Fruit fly (Drosophila melanogaster): ENCODE data around the gene sky.

The sky gene

DNA sequence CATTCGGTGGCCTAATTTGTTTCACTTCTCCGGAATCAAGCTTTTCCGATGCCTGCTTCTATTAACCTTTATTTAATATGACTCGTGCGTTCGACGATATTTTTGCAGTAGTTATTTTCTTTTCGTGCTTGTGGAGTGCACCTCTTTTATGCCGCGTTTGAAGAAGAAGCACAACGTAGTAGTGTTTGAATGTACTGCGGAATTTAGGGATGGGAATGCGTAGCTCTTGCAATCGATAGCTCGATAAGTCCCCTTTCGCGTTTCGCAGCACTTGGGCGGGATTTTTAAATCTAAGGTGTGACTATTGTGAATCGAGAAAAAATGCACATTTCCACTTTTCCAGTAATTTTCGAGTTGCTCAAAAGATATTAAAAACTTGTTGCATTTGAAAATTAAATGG, at the start of gene sky, which contains the start of gene CG43739:
Gene sky, minus strand, starts transcription at position 199 of the 400 bp plus-strand sequence.
Gene CG43739, minus strand, starts transcription at position 199 of the 400 bp plus-strand sequence.
- TF ChIP-seq psq (GFP tag; optimal IDR thresholded peaks at IDR 0.05) = no peak
- TF ChIP-seq pan (optimal IDR thresholded peaks at IDR 0.05) = no peak
- TF ChIP-seq Hnf4 (GFP tag; optimal IDR thresholded peaks at IDR 0.05) = peak; percentile 59
- TF ChIP-seq h (GFP tag; optimal IDR thresholded peaks at IDR 0.05) = peak; percentile 40
- TF ChIP-seq ey (GFP tag; optimal IDR thresholded peaks at IDR 0.05) = peak; percentile 3
- TF ChIP-seq rgr (GFP tag; optimal IDR thresholded peaks at IDR 0.05) = no peak
- peak; percentile 74 for TF ChIP-seq Hr83 (GFP tag; optimal IDR thresholded peaks at IDR 0.05; ENCODE audit: poor library complexity, severe bottlenecking)
- no peak for TF ChIP-seq OdsH (GFP tag; optimal IDR thresholded peaks at IDR 0.05)
- no peak for TF ChIP-seq lola (GFP tag; optimal IDR thresholded peaks at IDR 0.05)
- TF ChIP-seq Myc (optimal IDR thresholded peaks at IDR 0.05) = peak; percentile 18
- TF ChIP-seq CG32264 (GFP tag; optimal IDR thresholded peaks at IDR 0.05) = no peak
- TF ChIP-seq HLH106 (tag; optimal IDR thresholded peaks at IDR 0.05) = no peak
- peak in 1 of 2 experiments; percentile 32 for TF ChIP-seq foxo (GFP tag; optimal IDR thresholded peaks at IDR 0.05)
- TF ChIP-seq Dif (GFP tag; optimal IDR thresholded peaks at IDR 0.05; ENCODE audit: partially characterized antibody) = no peak
- TF ChIP-seq br (GFP tag; optimal IDR thresholded peaks at IDR 0.05) = peak; percentile 4
- no peak for TF ChIP-seq Rel (GFP tag; optimal IDR thresholded peaks at IDR 0.05)
- TF ChIP-seq Rel (tag; optimal IDR thresholded peaks at IDR 0.05) = no peak
- TF ChIP-seq sv (GFP tag; optimal IDR thresholded peaks at IDR 0.05) = no peak
- no peak for TF ChIP-seq Abd-B (GFP tag; optimal IDR thresholded peaks at IDR 0.05)

dm6 chr2L:20965001-20965400, 46.3 kb upstream of the sky start:
- TF ChIP-seq dmrt93B (GFP tag; optimal IDR thresholded peaks at IDR 0.05) = no peak
- no peak for TF ChIP-seq CG9705 (GFP tag; optimal IDR thresholded peaks at IDR 0.05)
- no peak for TF ChIP-seq Dif (GFP tag; optimal IDR thresholded peaks at IDR 0.05; ENCODE audit: partially characterized antibody)
- TF ChIP-seq lola (GFP tag; optimal IDR thresholded peaks at IDR 0.05) = no peak
- TF ChIP-seq pan (optimal IDR thresholded peaks at IDR 0.05) = no peak
- no peak for TF ChIP-seq OdsH (GFP tag; optimal IDR thresholded peaks at IDR 0.05)
- no peak for TF ChIP-seq Mio (GFP tag; optimal IDR thresholded peaks at IDR 0.05)
- TF ChIP-seq Myc (optimal IDR thresholded peaks at IDR 0.05) = no peak
- no peak for TF ChIP-seq HLH106 (tag; optimal IDR thresholded peaks at IDR 0.05)
- TF ChIP-seq sv (GFP tag; optimal IDR thresholded peaks at IDR 0.05) = no peak
- no peak for TF ChIP-seq Hnf4 (GFP tag; optimal IDR thresholded peaks at IDR 0.05)
- no peak for TF ChIP-seq Rel (GFP tag; optimal IDR thresholded peaks at IDR 0.05)
- TF ChIP-seq Rel (tag; optimal IDR thresholded peaks at IDR 0.05) = no peak

DNA sequence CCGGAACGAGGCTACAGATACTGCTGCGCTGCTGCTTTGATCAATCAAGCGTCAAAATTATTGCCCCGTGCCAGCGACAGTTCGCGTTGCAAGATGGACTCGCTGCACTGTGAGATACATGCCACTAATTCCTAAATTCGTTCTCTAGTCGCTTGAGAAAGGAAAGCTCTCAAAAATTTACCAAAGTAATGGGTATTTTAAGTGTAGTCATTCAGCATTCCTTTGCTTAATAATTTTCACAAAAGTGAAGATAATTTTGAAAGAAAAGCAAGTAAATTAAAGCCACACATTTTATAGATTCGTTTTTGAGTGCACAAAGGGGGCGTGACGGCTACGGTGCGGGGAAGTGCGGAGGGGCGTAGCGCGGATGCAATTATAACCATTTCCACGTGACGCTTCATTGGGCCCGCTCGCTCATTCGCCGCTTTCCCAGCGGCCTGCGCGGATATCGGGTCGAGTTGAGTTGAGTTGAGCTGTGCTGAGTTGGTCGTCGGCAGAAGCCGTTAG, 41.3 kb upstream of the sky start:
- TF ChIP-seq br (GFP tag; optimal IDR thresholded peaks at IDR 0.05) (no peak), rgr (GFP tag; optimal IDR thresholded peaks at IDR 0.05) (no peak), brk (GFP tag; optimal IDR thresholded peaks at IDR 0.05) (no peak), Dfd (GFP tag; optimal IDR thresholded peaks at IDR 0.05) (no peak), fru (GFP tag; optimal IDR thresholded peaks at IDR 0.05) (no peak), CG32264 (GFP tag; optimal IDR thresholded peaks at IDR 0.05) (no peak), dsf (GFP tag; optimal IDR thresholded peaks at IDR 0.05; ENCODE audit: borderline replicate concordance) (no peak), psq (GFP tag; optimal IDR thresholded peaks at IDR 0.05) (no peak), OdsH (GFP tag; optimal IDR thresholded peaks at IDR 0.05) (no peak), Mio (GFP tag; optimal IDR thresholded peaks at IDR 0.05) (no peak), CG9705 (GFP tag; optimal IDR thresholded peaks at IDR 0.05) (no peak), Sp1 (GFP tag; optimal IDR thresholded peaks at IDR 0.05) (no peak), GATAd (GFP tag; optimal IDR thresholded peaks at IDR 0.05) (no peak), sv (GFP tag; optimal IDR thresholded peaks at IDR 0.05) (no peak), pan (optimal IDR thresholded peaks at IDR 0.05) (no peak), dmrt93B (GFP tag; optimal IDR thresholded peaks at IDR 0.05) (no peak), Abd-B (GFP tag; optimal IDR thresholded peaks at IDR 0.05) (no peak), Vsx2 (GFP tag; optimal IDR thresholded peaks at IDR 0.05; ENCODE audit: partially characterized antibody) (no peak), N (GFP tag; optimal IDR thresholded peaks at IDR 0.05) (no peak)

- no peak for TF ChIP-seq CrebA (GFP tag; optimal IDR thresholded peaks at IDR 0.05; ENCODE audit: borderline replicate concordance)
- no peak for TF ChIP-seq Hr78 (GFP tag; optimal IDR thresholded peaks at IDR 0.05)
- no peak for TF ChIP-seq fru (GFP tag; optimal IDR thresholded peaks at IDR 0.05)
- TF ChIP-seq HLH106 (tag; optimal IDR thresholded peaks at IDR 0.05) = no peak
- TF ChIP-seq psq (GFP tag; optimal IDR thresholded peaks at IDR 0.05) = no peak
- no peak for TF ChIP-seq Abd-B (GFP tag; optimal IDR thresholded peaks at IDR 0.05)
- TF ChIP-seq lola (GFP tag; optimal IDR thresholded peaks at IDR 0.05) = no peak
- no peak for TF ChIP-seq N (GFP tag; optimal IDR thresholded peaks at IDR 0.05)
- TF ChIP-seq usp (GFP tag; optimal IDR thresholded peaks at IDR 0.05) = no peak
- TF ChIP-seq jim (GFP tag; optimal IDR thresholded peaks at IDR 0.05) = no peak
These were observed 39.2 kb upstream of the sky start for dm6 chr2L:20957968-20958367.
